Fruit fly (Drosophila melanogaster): ENCODE data around the gene Mical.

- TF ChIP-seq Jra (GFP tag; optimal IDR thresholded peaks at IDR 0.05) (no peak), sage (GFP tag; optimal IDR thresholded peaks at IDR 0.05) (no peak), ey (GFP tag; optimal IDR thresholded peaks at IDR 0.05) (no peak), usp (GFP tag; optimal IDR thresholded peaks at IDR 0.05) (no peak), Dif (GFP tag; optimal IDR thresholded peaks at IDR 0.05; ENCODE audit: partially characterized antibody) (no peak), tai (GFP tag; optimal IDR thresholded peaks at IDR 0.05) (no peak), HLH106 (tag; optimal IDR thresholded peaks at IDR 0.05) (no peak), Dfd (GFP tag; optimal IDR thresholded peaks at IDR 0.05) (no peak), br (GFP tag; optimal IDR thresholded peaks at IDR 0.05) (no peak), Mio (GFP tag; optimal IDR thresholded peaks at IDR 0.05) (no peak), CG32264 (GFP tag; optimal IDR thresholded peaks at IDR 0.05) (no peak)
Measured at dm6 chr3R:10039188-10039587, 3.5 kb downstream of the Mical start.

Measured in whole organism, wandering third instar larva.